Fruit fly (Drosophila melanogaster) whole organism, embryonic: ENCODE results near the gene CNMa.
A peak's percentile ranks its signal among the peaks of the same experiment; 100 is the strongest.

ENCODE experiments used
- Ada2b ChIP-seq: fragments of 200-800 bp; sonication (Bioruptor generic); IDR thresholded peaks from 2 replicates; pipeline ENCODE4 v1.3.6; 2022; ENCODE audit warnings: missing biosample characterization, missing genetic modification characterization
- CG10959 ChIP-seq: fragments of 200-800 bp; sonication (Bioruptor generic); IDR thresholded peaks from 2 replicates; pipeline ENCODE4 v1.3.6; 2022; ENCODE audit warnings: missing biosample characterization, missing genetic modification characterization
- CG12071 ChIP-seq: fragments of 200-800 bp; sonication (Bioruptor generic); optimal IDR thresholded peaks from 3 replicates; lab custom pipeline; 2018; ENCODE audit warnings: missing biosample characterization, mild to moderate bottlenecking, missing genetic modification characterization
- CG12236 ChIP-seq: fragments of 200-800 bp; sonication (Bioruptor generic); optimal IDR thresholded peaks from 2 replicates; lab custom pipeline; 2016; ENCODE audit warnings: missing biosample characterization, missing genetic modification characterization
- CG13296 ChIP-seq: fragments of 200-800 bp; sonication (Bioruptor generic); optimal IDR thresholded peaks from 3 replicates; lab custom pipeline; 2018; ENCODE audit warnings: missing biosample characterization, mild to moderate bottlenecking, missing genetic modification characterization
- CG15696 ChIP-seq: fragments of 200-800 bp; sonication (Bioruptor generic); optimal IDR thresholded peaks from 2 replicates; lab custom pipeline; 2019; ENCODE audit warnings: missing biosample characterization, mild to moderate bottlenecking, missing genetic modification characterization, moderate library complexity
- CG30403 ChIP-seq: fragments of 200-800 bp; sonication (Bioruptor generic); optimal IDR thresholded peaks from 3 replicates; lab custom pipeline; 2016; ENCODE audit warnings: missing biosample characterization, missing genetic modification characterization
- CG31388 ChIP-seq: fragments of 200-800 bp; sonication (Bioruptor generic); optimal IDR thresholded peaks from 2 replicates; lab custom pipeline; 2016; ENCODE audit warnings: missing biosample characterization, missing genetic modification characterization
- CG4617 ChIP-seq: fragments of 200-800 bp; sonication (Bioruptor generic); optimal IDR thresholded peaks from 3 replicates; lab custom pipeline; 2016; ENCODE audit warnings: missing biosample characterization, missing genetic modification characterization, borderline replicate concordance
- CG7963 ChIP-seq: fragments of 200-800 bp; sonication (Bioruptor generic); IDR thresholded peaks from 3 replicates; pipeline ENCODE4 v1.3.6; 2022; ENCODE audit warnings: missing biosample characterization, missing genetic modification characterization; ENCODE audit not compliant: partially characterized antibody
- CG8089 ChIP-seq: fragments of 200-800 bp; sonication (Bioruptor generic); optimal IDR thresholded peaks from 3 replicates; lab custom pipeline; 2016; ENCODE audit warnings: missing biosample characterization, missing genetic modification characterization
- CG8359 ChIP-seq: fragments of 200-800 bp; sonication (Bioruptor generic); optimal IDR thresholded peaks from 2 replicates; lab custom pipeline; 2017; ENCODE audit warnings: missing biosample characterization, mild to moderate bottlenecking, missing genetic modification characterization, borderline replicate concordance
- Dfd ChIP-seq, 2 experiments: fragments of >200 bp; optimal IDR thresholded peaks; 2 replicates each; lab custom pipeline; 2017; ENCODE audit warnings: missing biosample characterization in 2 of 2, missing genetic modification characterization in 2 of 2
- Dip3 ChIP-seq: fragments of 200-800 bp; sonication (Bioruptor generic); optimal IDR thresholded peaks from 3 replicates; lab custom pipeline; 2016; ENCODE audit warnings: missing biosample characterization, missing genetic modification characterization
- Dll ChIP-seq: fragments of 200-800 bp; sonication (Bioruptor generic); IDR thresholded peaks from 4 replicates; pipeline ENCODE4 v1.3.6; 2022; ENCODE audit warnings: missing biosample characterization, missing genetic modification characterization; ENCODE audit not compliant: partially characterized antibody
- Dref ChIP-seq: fragments of 200-800 bp; sonication (Bioruptor generic); IDR thresholded peaks from 2 replicates; pipeline ENCODE4 v1.3.6; 2022; ENCODE audit warnings: missing biosample characterization, missing genetic modification characterization
- Gug ChIP-seq: fragments of 200-800 bp; sonication (Bioruptor generic); IDR thresholded peaks from 4 replicates; pipeline ENCODE4 v1.3.6; 2022; ENCODE audit warnings: missing biosample characterization, missing genetic modification characterization
- Lim3 ChIP-seq: fragments of 200-800 bp; sonication (Bioruptor generic); IDR thresholded peaks from 2 replicates; pipeline ENCODE4 v1.3.6; 2022; ENCODE audit warnings: missing biosample characterization, missing genetic modification characterization
- Meics ChIP-seq: fragments of 200-800 bp; sonication (Bioruptor generic); optimal IDR thresholded peaks from 2 replicates; lab custom pipeline; 2017; ENCODE audit warnings: missing biosample characterization, mild to moderate bottlenecking, missing genetic modification characterization
- Poxn ChIP-seq: fragments of 200-800 bp; sonication (Bioruptor generic); IDR thresholded peaks from 2 replicates; pipeline ENCODE4 v1.3.6; 2022; ENCODE audit warnings: missing biosample characterization, missing genetic modification characterization
- TFAM ChIP-seq: fragments of 200-800 bp; sonication (Bioruptor generic); optimal IDR thresholded peaks from 2 replicates; lab custom pipeline; 2017; ENCODE audit warnings: missing biosample characterization, missing genetic modification characterization, inconsistent platforms
- Xrp1 ChIP-seq: fragments of 200-800 bp; sonication (Bioruptor generic); IDR thresholded peaks from 2 replicates; pipeline ENCODE4 v1.3.6; 2022; ENCODE audit warnings: missing biosample characterization, missing genetic modification characterization
- bab2 ChIP-seq: fragments of 200-800 bp; sonication (Bioruptor generic); optimal IDR thresholded peaks from 2 replicates; lab custom pipeline; 2016; ENCODE audit warnings: missing biosample characterization, missing genetic modification characterization
- crp ChIP-seq, 2 experiments: fragments of 200-800 bp; sonication (Bioruptor generic); optimal IDR thresholded peaks; 2 replicates in 1 of 2; 3 replicates in 1 of 2; lab custom pipeline; 2017; ENCODE audit warnings: missing biosample characterization in 2 of 2, missing genetic modification characterization in 2 of 2, mild to moderate bottlenecking in 1 of 2, moderate library complexity in 1 of 2
- exex ChIP-seq: fragments of 200-800 bp; sonication (Bioruptor generic); optimal IDR thresholded peaks from 4 replicates; lab custom pipeline; 2018; ENCODE audit warnings: missing biosample characterization, mild to moderate bottlenecking, missing genetic modification characterization, moderate library complexity
- fd64A ChIP-seq: fragments of 200-800 bp; sonication (Bioruptor generic); optimal IDR thresholded peaks from 3 replicates; lab custom pipeline; 2018; ENCODE audit warnings: missing biosample characterization, mild to moderate bottlenecking, missing genetic modification characterization
- gcm2 ChIP-seq: fragments of 200-800 bp; sonication (Bioruptor generic); optimal IDR thresholded peaks from 2 replicates; lab custom pipeline; 2016; ENCODE audit warnings: missing biosample characterization, missing genetic modification characterization
- kah ChIP-seq: fragments of 200-800 bp; sonication (Bioruptor generic); optimal IDR thresholded peaks from 2 replicates; lab custom pipeline; 2018; ENCODE audit warnings: missing biosample characterization, mild to moderate bottlenecking, missing genetic modification characterization
- lilli ChIP-seq: fragments of 200-800 bp; sonication (Bioruptor generic); optimal IDR thresholded peaks from 3 replicates; lab custom pipeline; 2016; ENCODE audit warnings: missing biosample characterization, missing genetic modification characterization
- pho ChIP-seq: fragments of 200-800 bp; sonication (Bioruptor generic); optimal IDR thresholded peaks from 2 replicates; lab custom pipeline; 2016; ENCODE audit warnings: missing biosample characterization, missing genetic modification characterization
- prd ChIP-seq, 3 experiments: fragments of >200 bp in 2 of 3; fragments of 200-800 bp in 1 of 3; sonication (Bioruptor generic) in 1 of 3; optimal IDR thresholded peaks in 2 of 3; IDR thresholded peaks in 1 of 3; 2 replicates in 2 of 3; 3 replicates in 1 of 3; pipeline versions ENCODE4 v1.3.6 to Lab custom; 2017 to 2022; ENCODE audit warnings: missing biosample characterization in 1 of 3, missing genetic modification characterization in 1 of 3
- pzg ChIP-seq: fragments of 200-800 bp; sonication (Bioruptor generic); optimal IDR thresholded peaks from 3 replicates; lab custom pipeline; 2018; ENCODE audit warnings: missing biosample characterization, mild to moderate bottlenecking, missing genetic modification characterization, moderate library complexity
- shn ChIP-seq: fragments of 200-800 bp; sonication (Bioruptor generic); optimal IDR thresholded peaks from 3 replicates; lab custom pipeline; 2016; ENCODE audit warnings: missing biosample characterization, missing genetic modification characterization
- sima ChIP-seq: fragments of 200-800 bp; sonication (Bioruptor generic); optimal IDR thresholded peaks from 2 replicates; lab custom pipeline; 2016; ENCODE audit warnings: missing biosample characterization, missing genetic modification characterization
- so ChIP-seq: fragments of 200-800 bp; sonication (Bioruptor generic); IDR thresholded peaks from 3 replicates; pipeline ENCODE4 v1.3.6; 2022; ENCODE audit warnings: missing biosample characterization, missing genetic modification characterization
- tll ChIP-seq, 2 experiments: fragments of 200-800 bp in 1 of 2; fragments of >200 bp in 1 of 2; sonication (Bioruptor generic) in 1 of 2; optimal IDR thresholded peaks; 2 replicates each; lab custom pipeline; 2017 to 2019; ENCODE audit warnings: missing biosample characterization in 2 of 2, missing genetic modification characterization in 2 of 2, mild to moderate bottlenecking in 1 of 2, moderate library complexity in 1 of 2
- z ChIP-seq: fragments of 200-800 bp; sonication (Bioruptor generic); IDR thresholded peaks from 3 replicates; pipeline ENCODE4 v1.3.6; 2022; ENCODE audit warnings: missing biosample characterization, missing genetic modification characterization

The CNMa gene

DNA sequence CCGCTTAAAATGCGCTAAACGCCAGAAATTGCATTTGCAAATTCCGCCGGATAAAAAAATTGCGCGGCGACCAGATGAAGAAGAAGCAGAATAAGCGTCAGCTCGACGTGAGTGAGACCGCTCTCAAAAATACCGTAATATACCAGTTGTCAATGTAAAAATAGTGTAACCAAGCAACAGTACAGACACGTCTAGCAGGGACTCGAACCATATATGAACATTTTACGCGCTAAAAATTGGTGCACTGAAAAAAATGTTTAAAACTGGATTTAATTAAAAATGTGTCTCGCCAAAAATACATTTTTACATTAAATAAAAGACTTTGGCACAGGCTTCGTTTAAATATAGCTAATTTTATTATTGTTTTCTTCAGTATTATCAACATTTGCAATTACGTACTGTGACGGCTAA lies 20.8 kb upstream of the CNMa start, which contains the start of gene dre4 (continued):
- no peak for TF ChIP-seq prd (optimal IDR thresholded peaks at IDR 0.05; lab: Kevin White, UChicago)
- TF ChIP-seq prd (GFP tag; IDR thresholded peaks at IDR 0.05; lab: Robert Waterston, UW), result peak; percentile 82
- peak; percentile 27 for TF ChIP-seq CG12236
- no peak for TF ChIP-seq Dfd (GFP tag; optimal IDR thresholded peaks at IDR 0.05; lab: Kevin White, UChicago)
- peak; percentile 37 for TF ChIP-seq CG15696 (tag; lab: Kevin White, UChicago)
- peak; percentile 30 for TF ChIP-seq CG13296 (GFP tag; lab: Kevin White, UChicago)
- TF ChIP-seq fd64A (GFP tag; lab: Kevin White, UChicago), result peak; percentile 37
- peak; percentile 52 for TF ChIP-seq bab2 (GFP tag; lab: Kevin White, UChicago)
- TF ChIP-seq Gug (GFP tag; lab: Robert Waterston, UW), result peak; percentile 37; the same call in 1 of the 4 replicates
- peak; percentile 24 for TF ChIP-seq Dip3 (GFP tag; lab: Kevin White, UChicago)
- TF ChIP-seq so, result peak; percentile 75
- peak; percentile 72 for TF ChIP-seq Meics (GFP tag; lab: Kevin White, UChicago)
- peak; percentile 49 for TF ChIP-seq CG8089 (GFP tag; lab: Kevin White, UChicago)
- no peak for TF ChIP-seq Poxn (GFP tag; lab: Robert Waterston, UW)
- TF ChIP-seq tll (GFP tag; optimal IDR thresholded peaks at IDR 0.05; lab: Kevin White, UChicago), result no peak
- no peak for TF ChIP-seq CG7963 (GFP tag; lab: Robert Waterston, UW)
- no peak for TF ChIP-seq Lim3 (GFP tag; lab: Robert Waterston, UW)
- 0 out of 4 replicates have a peak, but pooled peaks have one; percentile 39 for TF ChIP-seq Dll (GFP tag; lab: Robert Waterston, UW)
- TF ChIP-seq Dref (GFP tag; lab: Robert Waterston, UW), result 0 out of 2 replicates have a peak, but pooled peaks have one; percentile 22
- TF ChIP-seq lilli (GFP tag; lab: Kevin White, UChicago), result peak; percentile 83
- peak in 1 of 2 experiments; percentile 46 for TF ChIP-seq crp (GFP tag; optimal IDR thresholded peaks at IDR 0.05; lab: Kevin White, UChicago)
- peak; percentile 97 for TF ChIP-seq pzg (GFP tag; lab: Kevin White, UChicago)
- TF ChIP-seq z (GFP tag; lab: Robert Waterston, UW), result no peak
- TF ChIP-seq TFAM (GFP tag; lab: Kevin White, UChicago), result no peak
- TF ChIP-seq CG31388 (GFP tag; lab: Kevin White, UChicago), result peak; percentile 21
- TF ChIP-seq CG12071 (GFP tag; lab: Kevin White, UChicago), result peak; percentile 17
- TF ChIP-seq CG4617 (GFP tag; lab: Kevin White, UChicago), result peak; percentile 64
- TF ChIP-seq Ada2b, result peak; percentile 40; the same call in 1 of the 2 replicates
- no peak for TF ChIP-seq CG8359
- TF ChIP-seq kah (GFP tag; lab: Kevin White, UChicago), result no peak
- TF ChIP-seq gcm2, result peak; percentile 45

DNA sequence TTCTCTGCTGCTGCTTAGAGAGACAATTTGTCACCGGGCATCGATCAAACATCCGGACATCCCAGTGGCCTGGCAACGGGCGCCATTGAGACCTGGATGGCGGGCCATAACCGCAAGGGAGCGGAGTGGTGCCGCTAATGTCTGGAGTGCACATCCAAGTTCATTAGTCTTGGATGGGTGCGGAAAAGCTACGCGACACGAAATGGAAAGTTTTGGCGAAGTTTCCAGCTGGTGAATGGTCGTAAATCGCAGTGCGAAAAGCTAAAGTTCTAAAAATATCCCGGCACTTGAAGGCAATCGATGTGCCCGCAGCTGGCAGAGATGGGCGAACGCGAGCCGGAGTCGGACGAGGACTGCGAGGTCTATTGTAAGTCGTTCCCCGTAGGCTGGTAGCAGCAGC lies 14.3 kb upstream of the CNMa start, which contains the start of gene CG13924:
Gene CG13924, plus strand, starts transcription at position 301 of the 400 bp plus-strand sequence.
- TF ChIP-seq prd (optimal IDR thresholded peaks at IDR 0.05; lab: Kevin White, UChicago) (no peak), prd (GFP tag; IDR thresholded peaks at IDR 0.05; lab: Robert Waterston, UW) (no peak), pho (GFP tag; lab: Kevin White, UChicago) (no peak), exex (tag; lab: Kevin White, UChicago) (no peak), sima (GFP tag; lab: Kevin White, UChicago) (no peak), CG10959 (no peak), Xrp1 (GFP tag; lab: Robert Waterston, UW) (no peak), CG30403 (GFP tag; lab: Kevin White, UChicago) (no peak), shn (GFP tag; lab: Kevin White, UChicago) (no peak)
